Worm (Caenorhabditis elegans): Measurements from ENCODE around the gene C05C10.5.

ce11 chrII:9976405-9976804 lies 37.6 kb downstream of the C05C10.5 start, which contains the start of gene R53.8:
- TF ChIP-seq efl-1 (GFP tag; optimal IDR thresholded peaks at IDR 0.05) (no peak), B0035.1 (tag; optimal IDR thresholded peaks at IDR 0.05) (no peak), pbrm-1 (GFP tag; IDR thresholded peaks at IDR 0.05) (no peak), ccch-3 (GFP tag; optimal IDR thresholded peaks at IDR 0.05) (no peak), unc-62 (GFP tag; optimal IDR thresholded peaks at IDR 0.05) (no peak), nhr-120 (GFP tag; IDR thresholded peaks at IDR 0.05) (no peak), ekl-4 (GFP tag; IDR thresholded peaks at IDR 0.05) (no peak), ceh-100 (GFP tag; IDR thresholded peaks at IDR 0.05) (no peak), nhr-90 (tag; optimal IDR thresholded peaks at IDR 0.05) (no peak), Y67H2A.10 (GFP tag; conservative IDR thresholded peaks at IDR 0.05) (no peak)
